Fruit fly (Drosophila melanogaster) whole organism, embryonic: ENCODE results near the gene ZIPIC.

ENCODE experiments used
- ATbp ChIP-seq: fragments of 200-800 bp; sonication (Bioruptor generic); optimal IDR thresholded peaks from 2 replicates; lab custom pipeline; 2017; ENCODE audit warnings: missing biosample characterization, mild to moderate bottlenecking, missing genetic modification characterization, missing genetic modification reagents
- Bdp1 ChIP-seq: fragments of 200-800 bp; sonication (Bioruptor generic); optimal IDR thresholded peaks from 3 replicates; lab custom pipeline; 2016; ENCODE audit warnings: missing biosample characterization, missing genetic modification characterization
- Blimp-1 ChIP-seq: fragments of 200-800 bp; sonication (Bioruptor generic); optimal IDR thresholded peaks from 3 replicates; lab custom pipeline; 2018; ENCODE audit warnings: missing biosample characterization, missing genetic modification characterization, mild to moderate bottlenecking, moderate library complexity, missing genetic modification reagents
- CG10274 ChIP-seq: fragments of 200-800 bp; sonication (Bioruptor generic); optimal IDR thresholded peaks from 3 replicates; lab custom pipeline; 2017; ENCODE audit warnings: missing biosample characterization, mild to moderate bottlenecking, missing genetic modification characterization
- CG10979 ChIP-seq: fragments of 200-800 bp; sonication (Bioruptor generic); optimal IDR thresholded peaks from 2 replicates; lab custom pipeline; 2018; ENCODE audit warnings: missing biosample characterization, mild to moderate bottlenecking, missing genetic modification characterization, moderate library complexity
- CG12942 ChIP-seq: fragments of 200-800 bp; sonication (Bioruptor generic); optimal IDR thresholded peaks from 3 replicates; lab custom pipeline; 2016; ENCODE audit warnings: missing biosample characterization, missing genetic modification characterization
- CG14860 ChIP-seq: fragments of 200-800 bp; sonication (Bioruptor generic); IDR thresholded peaks from 3 replicates; pipeline ENCODE4 v1.3.6; 2022; ENCODE audit warnings: missing biosample characterization, missing genetic modification characterization; ENCODE audit not compliant: partially characterized antibody
- CG15269 ChIP-seq: fragments of 200-800 bp; sonication (Bioruptor generic); optimal IDR thresholded peaks from 2 replicates; lab custom pipeline; 2018; ENCODE audit warnings: missing biosample characterization, mild to moderate bottlenecking, missing genetic modification characterization, moderate library complexity
- CG17385 ChIP-seq: fragments of 200-800 bp; sonication (Bioruptor generic); optimal IDR thresholded peaks from 3 replicates; lab custom pipeline; 2018; ENCODE audit warnings: missing biosample characterization, mild to moderate bottlenecking, missing genetic modification characterization
- CG31388 ChIP-seq: fragments of 200-800 bp; sonication (Bioruptor generic); optimal IDR thresholded peaks from 2 replicates; lab custom pipeline; 2016; ENCODE audit warnings: missing biosample characterization, missing genetic modification characterization
- CG3163 ChIP-seq: fragments of 200-800 bp; sonication (Bioruptor generic); optimal IDR thresholded peaks from 3 replicates; lab custom pipeline; 2016; ENCODE audit warnings: missing biosample characterization, missing genetic modification characterization
- CG33557 ChIP-seq: fragments of 200-800 bp; sonication (Bioruptor generic); optimal IDR thresholded peaks from 2 replicates; lab custom pipeline; 2019; ENCODE audit warnings: missing biosample characterization, mild to moderate bottlenecking, missing genetic modification characterization, moderate library complexity
- CG4730 ChIP-seq: fragments of 200-800 bp; sonication (Bioruptor generic); IDR thresholded peaks from 2 replicates; pipeline ENCODE4 v1.3.6; 2022; ENCODE audit warnings: missing biosample characterization, missing genetic modification characterization
- CG6175 ChIP-seq: fragments of 200-800 bp; sonication (Bioruptor generic); IDR thresholded peaks from 3 replicates; pipeline ENCODE4 v1.3.6; 2022; ENCODE audit warnings: missing biosample characterization, missing genetic modification characterization
- CG8290 ChIP-seq, 3 experiments: fragments of 200-800 bp; sonication (Bioruptor generic); optimal IDR thresholded peaks; 2 replicates each; lab custom pipeline; 2016 to 2019; ENCODE audit warnings: missing biosample characterization in 3 of 3, missing genetic modification characterization in 3 of 3, mild to moderate bottlenecking in 2 of 3, moderate library complexity in 1 of 3
- CG8765 ChIP-seq: fragments of 200-800 bp; sonication (Bioruptor generic); IDR thresholded peaks from 2 replicates; pipeline ENCODE4 v1.3.6; 2022; ENCODE audit warnings: missing biosample characterization, missing genetic modification characterization
- CG9215 ChIP-seq: fragments of 200-800 bp; sonication (Bioruptor generic); IDR thresholded peaks from 2 replicates; pipeline ENCODE4 v1.3.6; 2022; ENCODE audit warnings: missing biosample characterization, missing genetic modification characterization
- CG9609 ChIP-seq: fragments of 200-800 bp; sonication (Bioruptor generic); optimal IDR thresholded peaks from 3 replicates; lab custom pipeline; 2016; ENCODE audit warnings: missing biosample characterization, missing genetic modification characterization
- Dip3 ChIP-seq: fragments of 200-800 bp; sonication (Bioruptor generic); optimal IDR thresholded peaks from 3 replicates; lab custom pipeline; 2016; ENCODE audit warnings: missing biosample characterization, missing genetic modification characterization
- HLH54F ChIP-seq: fragments of 200-800 bp; sonication (Bioruptor generic); optimal IDR thresholded peaks from 3 replicates; lab custom pipeline; 2016; ENCODE audit warnings: missing biosample characterization, missing genetic modification characterization
- Lhr ChIP-seq: fragments of 200-800 bp; sonication (Bioruptor generic); optimal IDR thresholded peaks from 3 replicates; lab custom pipeline; 2017; ENCODE audit warnings: mild to moderate bottlenecking, missing biosample characterization, missing genetic modification reagents, missing genetic modification characterization
- Lpt ChIP-seq: fragments of >200 bp; optimal IDR thresholded peaks from 2 replicates; lab custom pipeline; 2018; ENCODE audit warnings: missing biosample characterization, missing genetic modification characterization
- MESR4 ChIP-seq: fragments of 200-800 bp; sonication (Bioruptor generic); optimal IDR thresholded peaks from 2 replicates; lab custom pipeline; 2018; ENCODE audit warnings: missing biosample characterization, mild to moderate bottlenecking, missing genetic modification characterization, moderate library complexity
- NC2α ChIP-seq: fragments of 200-800 bp; sonication (Bioruptor generic); optimal IDR thresholded peaks from 2 replicates; lab custom pipeline; 2016; ENCODE audit warnings: missing biosample characterization, missing genetic modification characterization
- NK7.1 ChIP-seq: fragments of 200-800 bp; sonication (Bioruptor generic); optimal IDR thresholded peaks from 3 replicates; lab custom pipeline; 2016; ENCODE audit warnings: missing biosample characterization, missing genetic modification characterization
- Poxn ChIP-seq: fragments of 200-800 bp; sonication (Bioruptor generic); IDR thresholded peaks from 2 replicates; pipeline ENCODE4 v1.3.6; 2022; ENCODE audit warnings: missing biosample characterization, missing genetic modification characterization
- Scr ChIP-seq: fragments of 200-800 bp; sonication (Bioruptor generic); IDR thresholded peaks from 2 replicates; pipeline ENCODE4 v1.3.6; 2022; ENCODE audit warnings: missing biosample characterization, missing genetic modification characterization; ENCODE audit not compliant: partially characterized antibody
- Sry-δ ChIP-seq: fragments of 200-800 bp; sonication (Bioruptor generic); optimal IDR thresholded peaks from 2 replicates; lab custom pipeline; 2016; ENCODE audit warnings: missing biosample characterization, missing genetic modification characterization
- Ssrp ChIP-seq: fragments of 200-800 bp; sonication (Bioruptor generic); optimal IDR thresholded peaks from 2 replicates; lab custom pipeline; 2018; ENCODE audit warnings: missing biosample characterization, mild to moderate bottlenecking, missing genetic modification characterization, moderate library complexity
- al ChIP-seq: fragments of 200-800 bp; sonication (Bioruptor generic); IDR thresholded peaks from 2 replicates; pipeline ENCODE4 v1.3.6; 2022; ENCODE audit warnings: missing biosample characterization, missing genetic modification characterization
- bab2 ChIP-seq: fragments of 200-800 bp; sonication (Bioruptor generic); optimal IDR thresholded peaks from 2 replicates; lab custom pipeline; 2016; ENCODE audit warnings: missing biosample characterization, missing genetic modification characterization
- bcd ChIP-seq: fragments of 200-800 bp; sonication (Bioruptor generic); optimal IDR thresholded peaks from 2 replicates; lab custom pipeline; 2017; ENCODE audit warnings: missing biosample characterization, mild to moderate bottlenecking, missing genetic modification characterization
- br ChIP-seq: fragments of >200 bp; optimal IDR thresholded peaks from 2 replicates; lab custom pipeline; 2017
- cwo ChIP-seq: fragments of 200-800 bp; sonication (Bioruptor generic); optimal IDR thresholded peaks from 3 replicates; lab custom pipeline; 2017; ENCODE audit warnings: missing biosample characterization, missing genetic modification characterization, mild to moderate bottlenecking, moderate library complexity, missing genetic modification reagents
- danr ChIP-seq: fragments of 200-800 bp; sonication (Bioruptor generic); IDR thresholded peaks from 2 replicates; pipeline ENCODE4 v1.3.6; 2022; ENCODE audit warnings: missing biosample characterization, missing genetic modification characterization
- dati ChIP-seq: fragments of 200-800 bp; sonication (Bioruptor generic); IDR thresholded peaks from 2 replicates; pipeline ENCODE4 v1.3.6; 2022; ENCODE audit warnings: missing biosample characterization, missing genetic modification characterization
- emc ChIP-seq: fragments of 200-800 bp; sonication (Bioruptor generic); optimal IDR thresholded peaks from 2 replicates; lab custom pipeline; 2016; ENCODE audit warnings: missing biosample characterization, missing genetic modification characterization
- gfzf ChIP-seq: fragments of 200-800 bp; sonication (Bioruptor generic); optimal IDR thresholded peaks from 2 replicates; lab custom pipeline; 2016; ENCODE audit warnings: missing biosample characterization, mild to moderate bottlenecking, missing genetic modification characterization, moderate library complexity
- grn ChIP-seq: fragments of 200-800 bp; sonication (Bioruptor generic); optimal IDR thresholded peaks from 3 replicates; lab custom pipeline; 2017; ENCODE audit warnings: missing biosample characterization, missing genetic modification characterization
- gsb-n ChIP-seq: fragments of 200-800 bp; sonication (Bioruptor generic); optimal IDR thresholded peaks from 3 replicates; lab custom pipeline; 2018; ENCODE audit warnings: missing biosample characterization, mild to moderate bottlenecking, missing genetic modification characterization
- hkb ChIP-seq, 2 experiments: fragments of 200-800 bp in 1 of 2; fragments of >200 bp in 1 of 2; sonication (Bioruptor generic) in 1 of 2; IDR thresholded peaks in 1 of 2; optimal IDR thresholded peaks in 1 of 2; 2 replicates each; pipeline versions ENCODE4 v1.3.6 to Lab custom; 2017 to 2022; ENCODE audit warnings: missing biosample characterization in 1 of 2, missing genetic modification characterization in 1 of 2
- mirr ChIP-seq: fragments of 200-800 bp; sonication (Bioruptor generic); optimal IDR thresholded peaks from 3 replicates; lab custom pipeline; 2018; ENCODE audit warnings: missing biosample characterization, mild to moderate bottlenecking, missing genetic modification characterization
- mld ChIP-seq: fragments of 200-800 bp; sonication (Bioruptor generic); IDR thresholded peaks from 3 replicates; pipeline ENCODE4 v1.3.6; 2022; ENCODE audit warnings: missing biosample characterization, missing genetic modification characterization; ENCODE audit not compliant: partially characterized antibody
- nmo ChIP-seq: fragments of 200-800 bp; sonication (Bioruptor generic); optimal IDR thresholded peaks from 2 replicates; lab custom pipeline; 2018; ENCODE audit warnings: missing biosample characterization, mild to moderate bottlenecking, missing genetic modification characterization, moderate library complexity
- pita ChIP-seq: fragments of 200-800 bp; sonication (Bioruptor generic); optimal IDR thresholded peaks from 2 replicates; lab custom pipeline; 2017; ENCODE audit warnings: missing biosample characterization, mild to moderate bottlenecking, missing genetic modification characterization
- tin ChIP-seq: fragments of 200-800 bp; sonication (Bioruptor generic); optimal IDR thresholded peaks from 3 replicates; lab custom pipeline; 2016; ENCODE audit warnings: missing biosample characterization, missing genetic modification characterization
- tio ChIP-seq: fragments of 200-800 bp; sonication (Bioruptor generic); optimal IDR thresholded peaks from 2 replicates; lab custom pipeline; 2017; ENCODE audit warnings: missing biosample characterization, missing genetic modification characterization, inconsistent platforms
- vfl ChIP-seq: fragments of 200-800 bp; sonication (Bioruptor generic); optimal IDR thresholded peaks from 2 replicates; lab custom pipeline; 2016; ENCODE audit warnings: missing biosample characterization, missing genetic modification characterization

Gene ZIPIC

dm6 chr3R:30021559-30022451, 14.9 kb downstream of the ZIPIC start, which contains the start of gene Mgat2 (continued):
- peak; percentile 33 for TF ChIP-seq gsb-n (tag; lab: Kevin White, UChicago)
- TF ChIP-seq emc (GFP tag; lab: Kevin White, UChicago) = no peak
- TF ChIP-seq CG15269 (tag; lab: Kevin White, UChicago) = no peak
- no peak for TF ChIP-seq br (lab: Kevin White, UChicago)
- TF ChIP-seq CG33557 (GFP tag; lab: Kevin White, UChicago) = peak; percentile 85
- no peak for TF ChIP-seq pita (GFP tag; lab: Kevin White, UChicago)
- TF ChIP-seq CG31388 (GFP tag; lab: Kevin White, UChicago) = no peak
- TF ChIP-seq Ssrp = no peak
- no peak for TF ChIP-seq CG8290 (GFP tag; optimal IDR thresholded peaks at IDR 0.05; lab: Kevin White, UChicago)
- peak in 1 of 2 experiments; percentile 73 for TF ChIP-seq CG8290 (tag; optimal IDR thresholded peaks at IDR 0.05; lab: Kevin White, UChicago)
- peak; percentile 100 for TF ChIP-seq Blimp-1 (GFP tag; lab: Kevin White, UChicago)
- no peak for TF ChIP-seq HLH54F (GFP tag; lab: Kevin White, UChicago)
- TF ChIP-seq grn (GFP tag; lab: Kevin White, UChicago) = peak; percentile 27
- TF ChIP-seq CG8765 (GFP tag; lab: Robert Waterston, UW) = no peak
- TF ChIP-seq CG9215 = no peak
- no peak for TF ChIP-seq tio (GFP tag; lab: Kevin White, UChicago)
- TF ChIP-seq MESR4 (GFP tag; lab: Kevin White, UChicago) = peak; percentile 81
- no peak for TF ChIP-seq CG4730 (GFP tag; lab: Robert Waterston, UW)
- no peak for TF ChIP-seq nmo (GFP tag; lab: Kevin White, UChicago)
- peak; percentile 71 for TF ChIP-seq CG14860
- no peak for TF ChIP-seq cwo (GFP tag; lab: Kevin White, UChicago)
- no peak for TF ChIP-seq Bdp1 (GFP tag; lab: Kevin White, UChicago)
- no peak for TF ChIP-seq hkb (optimal IDR thresholded peaks at IDR 0.05; lab: Kevin White, UChicago)
- TF ChIP-seq hkb (GFP tag; IDR thresholded peaks at IDR 0.05; lab: Robert Waterston, UW) = peak; percentile 60; the same call in 1 of the 2 replicates
- TF ChIP-seq CG9609 = no peak
- TF ChIP-seq vfl = no peak
- no peak for TF ChIP-seq al (GFP tag; lab: Robert Waterston, UW)
- no peak for TF ChIP-seq bab2 (GFP tag; lab: Kevin White, UChicago)
- TF ChIP-seq danr (GFP tag; lab: Robert Waterston, UW) = no peak
- no peak for TF ChIP-seq CG10979 (tag; lab: Kevin White, UChicago)
- TF ChIP-seq Lhr (GFP tag; lab: Kevin White, UChicago) = no peak
- no peak for TF ChIP-seq gfzf (GFP tag; lab: Kevin White, UChicago)
- peak; percentile 1 for TF ChIP-seq ATbp (GFP tag; lab: Kevin White, UChicago)
- TF ChIP-seq Sry-δ = no peak
- TF ChIP-seq CG12942 = no peak
- TF ChIP-seq CG3163 = no peak
- TF ChIP-seq NK7.1 = no peak
- no peak for TF ChIP-seq Poxn (GFP tag; lab: Robert Waterston, UW)
- TF ChIP-seq CG17385 (GFP tag; lab: Kevin White, UChicago) = peak; percentile 20
- peak; percentile 82; the same call in 2 of the 3 replicates for TF ChIP-seq CG6175
- peak; percentile 74 for TF ChIP-seq mirr (GFP tag; lab: Kevin White, UChicago)
- no peak for TF ChIP-seq CG10274
- peak; percentile 77; the same call in 2 of the 3 replicates for TF ChIP-seq mld (GFP tag; lab: Robert Waterston, UW)
- TF ChIP-seq Lpt (GFP tag; lab: Kevin White, UChicago) = no peak
- TF ChIP-seq NC2α (GFP tag; lab: Kevin White, UChicago) = no peak
- TF ChIP-seq dati (GFP tag; lab: Robert Waterston, UW) = no peak
- TF ChIP-seq tin = no peak
- no peak for TF ChIP-seq Dip3 (GFP tag; lab: Kevin White, UChicago)
- peak; percentile 91 for TF ChIP-seq Scr (GFP tag; lab: Robert Waterston, UW)
- TF ChIP-seq bcd = no peak
